Worm (Caenorhabditis elegans) whole organism, L1 larva: ENCODE measurements around the gene spig-3.
A peak's percentile ranks its signal among the peaks of the same experiment; 100 is the strongest.
"Not testable (repeated sequence)": the region's sequence is repeated elsewhere in the genome, so short reads cannot be mapped to it uniquely, and the experiment has no call there.

Experiments used
- C04F5.9 ChIP-seq: sonication (generic microtip); optimal IDR thresholded peaks from 2 replicates; lab custom pipeline; 2016; ENCODE audit warnings: missing genetic modification characterization, missing compliant biosample characterization
- aly-2 ChIP-seq: fragments of 150-350 bp; optimal IDR thresholded peaks from 2 replicates; lab custom pipeline; 2014; ENCODE audit warnings: missing biosample characterization, missing genetic modification characterization
- ceh-90 ChIP-seq: sonication (generic microtip); optimal IDR thresholded peaks from 2 replicates; lab custom pipeline; 2016; ENCODE audit warnings: missing genetic modification characterization, missing compliant biosample characterization
- ces-1 ChIP-seq: fragments of 150-350 bp; optimal IDR thresholded peaks from 2 replicates; lab custom pipeline; 2014; ENCODE audit warnings: missing biosample characterization, missing genetic modification reagents, missing genetic modification characterization
- efl-1 ChIP-seq, 4 experiments: fragments of 150-350 bp; optimal IDR thresholded peaks in 3 of 4; peaks in 1 of 4; 1 replicate in 1 of 4; 2 replicates in 3 of 4; lab custom pipeline; 2014; ENCODE audit warnings: missing biosample characterization in 2 of 4, missing genetic modification characterization in 2 of 4, missing genetic modification reagents in 2 of 4
- egl-27 ChIP-seq, 2 experiments: fragments of 150-350 bp in 1 of 2; sonication (generic microtip); optimal IDR thresholded peaks; 3 replicates each; lab custom pipeline; 2017 to 2018; ENCODE audit warnings: missing biosample characterization in 2 of 2, missing genetic modification characterization in 2 of 2, missing genetic modification reagents in 2 of 2
- elt-3 ChIP-seq, 6 experiments: fragments of 150-350 bp in 1 of 6; sonication (generic microtip); optimal IDR thresholded peaks; 2 replicates each; lab custom pipeline; 2017 to 2018; ENCODE audit warnings: missing biosample characterization in 6 of 6, missing genetic modification characterization in 6 of 6, inconsistent platforms in 1 of 6
- fkh-4 ChIP-seq: sonication (generic microtip); optimal IDR thresholded peaks from 2 replicates; lab custom pipeline; 2016; ENCODE audit warnings: missing compliant biosample characterization, missing genetic modification characterization, borderline replicate concordance
- fos-1 ChIP-seq: fragments of 150-350 bp; optimal IDR thresholded peaks from 2 replicates; lab custom pipeline; 2014; ENCODE audit warnings: missing biosample characterization, missing genetic modification characterization
- grh-1 ChIP-seq: fragments of 200-800 bp; sonication (Bioruptor generic); IDR thresholded peaks from 2 replicates; pipeline ENCODE4 v1.3.6; 2022; ENCODE audit warnings: missing genetic modification reagents, missing genetic modification characterization, missing compliant biosample characterization
- hlh-17 ChIP-seq: fragments of 200-800 bp; sonication (Bioruptor generic); optimal IDR thresholded peaks from 2 replicates; lab custom pipeline; 2018; ENCODE audit warnings: missing genetic modification characterization, mild to moderate bottlenecking, missing compliant biosample characterization, moderate library complexity, borderline replicate concordance
- isw-1 ChIP-seq: fragments of 200-800 bp; sonication (Bioruptor generic); IDR thresholded peaks from 2 replicates; pipeline ENCODE4 v1.3.6; 2022; ENCODE audit warnings: missing genetic modification characterization, missing compliant biosample characterization
- jun-1 ChIP-seq: fragments of 150-350 bp; optimal IDR thresholded peaks from 2 replicates; lab custom pipeline; 2014; ENCODE audit warnings: missing biosample characterization, missing genetic modification reagents, missing genetic modification characterization
- lin-13 ChIP-seq: fragments of 150-350 bp; optimal IDR thresholded peaks from 2 replicates; lab custom pipeline; 2014; ENCODE audit warnings: missing biosample characterization, missing genetic modification reagents, missing genetic modification characterization
- lin-14 ChIP-seq: fragments of 200-800 bp; sonication (Bioruptor generic); optimal IDR thresholded peaks from 2 replicates; lab custom pipeline; 2018; ENCODE audit warnings: mild to moderate bottlenecking, missing genetic modification characterization, moderate library complexity, missing compliant biosample characterization
- lsy-2 ChIP-seq, 2 experiments: fragments of 150-350 bp; optimal IDR thresholded peaks; 2 replicates each; lab custom pipeline; 2014; ENCODE audit warnings: missing biosample characterization in 2 of 2, missing genetic modification characterization in 2 of 2
- mab-9 ChIP-seq: fragments of 200-800 bp; sonication (Bioruptor generic); IDR thresholded peaks from 2 replicates; pipeline ENCODE4 v1.3.6; 2022; ENCODE audit warnings: missing genetic modification reagents, missing genetic modification characterization, missing compliant biosample characterization
- mdl-1 ChIP-seq, 2 experiments: fragments of 150-350 bp; optimal IDR thresholded peaks; 2 replicates each; lab custom pipeline; 2014 to 2017; ENCODE audit warnings: missing biosample characterization in 2 of 2, missing genetic modification characterization in 2 of 2, inconsistent platforms in 1 of 2
- nhr-71 ChIP-seq: sonication (generic microtip); optimal IDR thresholded peaks from 2 replicates; lab custom pipeline; 2016; ENCODE audit warnings: mild to moderate bottlenecking, missing genetic modification characterization, moderate library complexity, missing compliant biosample characterization
- nhr-85 ChIP-seq: sonication (generic microtip); peaks from one replicate; lab custom pipeline; 2016; ENCODE audit warnings: missing genetic modification characterization, inconsistent platforms, missing compliant biosample characterization
- nhr-90 ChIP-seq: sonication (generic microtip); optimal IDR thresholded peaks from 2 replicates; lab custom pipeline; 2016; ENCODE audit warnings: mild to moderate bottlenecking, missing genetic modification characterization, missing compliant biosample characterization; ENCODE audit not compliant: poor library complexity
- pag-3 ChIP-seq: sonication (generic microtip); optimal IDR thresholded peaks from 2 replicates; lab custom pipeline; 2017; ENCODE audit warnings: missing genetic modification characterization, mild to moderate bottlenecking, missing compliant biosample characterization, antibody characterized with exemption, borderline replicate concordance; ENCODE audit not compliant: insufficient read depth
- snpc-4 ChIP-seq: fragments of 150-350 bp; optimal IDR thresholded peaks from 2 replicates; lab custom pipeline; 2014; ENCODE audit warnings: missing biosample characterization, missing genetic modification characterization
- snu-23 ChIP-seq: sonication (generic microtip); optimal IDR thresholded peaks from 2 replicates; lab custom pipeline; 2016; ENCODE audit warnings: missing genetic modification characterization, missing compliant biosample characterization
- tbx-2 ChIP-seq: sonication (generic microtip); optimal IDR thresholded peaks from 2 replicates; lab custom pipeline; 2016; ENCODE audit warnings: missing genetic modification characterization, missing compliant biosample characterization
- unc-30 ChIP-seq: sonication (generic microtip); optimal IDR thresholded peaks from 2 replicates; lab custom pipeline; 2017; ENCODE audit warnings: missing biosample characterization, missing genetic modification characterization
- ztf-11 ChIP-seq, 2 experiments: sonication (generic microtip); optimal IDR thresholded peaks; 2 replicates each; lab custom pipeline; 2016 to 2017; ENCODE audit warnings: missing genetic modification characterization in 2 of 2, missing biosample characterization in 1 of 2, missing compliant biosample characterization in 1 of 2

Gene spig-3

DNA sequence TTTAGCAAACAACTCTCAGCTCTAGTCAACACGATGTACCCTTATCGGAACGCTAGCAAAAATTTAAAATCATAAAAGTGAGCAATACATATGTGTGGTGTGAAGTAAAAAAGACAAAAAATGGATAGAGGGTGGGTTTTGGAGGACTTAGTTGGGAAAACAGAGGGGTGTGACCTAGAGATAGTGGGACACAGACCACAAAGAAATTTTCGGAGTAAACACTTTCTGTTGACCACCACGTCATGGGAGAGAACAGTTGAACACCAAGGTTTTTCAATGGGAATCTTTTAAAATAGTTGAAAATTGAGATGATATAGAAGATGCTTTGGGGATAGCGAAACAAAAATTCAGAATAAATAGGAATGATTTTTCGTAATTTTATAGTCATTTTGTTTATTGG is 17.7 kb upstream of the spig-3 start:
- TF ChIP-seq tbx-2 (tag; lab: Kevin White, UChicago) (no peak), nhr-90 (no peak), nhr-71 (tag; lab: Kevin White, UChicago) (no peak), efl-1 (optimal IDR thresholded peaks at IDR 0.05; lab: Kevin White, UChicago) (no peak), efl-1 (GFP tag; optimal IDR thresholded peaks at IDR 0.05 in 1 of 2; lab: Kevin White, UChicago) (peak in 1 of 2 experiments; percentile 2), lin-14 (GFP tag; lab: Kevin White, UChicago) (peak; percentile 62), lsy-2 (tag; optimal IDR thresholded peaks at IDR 0.05; lab: Kevin White, UChicago) (peak in 1 of 2 experiments; percentile 23)

DNA sequence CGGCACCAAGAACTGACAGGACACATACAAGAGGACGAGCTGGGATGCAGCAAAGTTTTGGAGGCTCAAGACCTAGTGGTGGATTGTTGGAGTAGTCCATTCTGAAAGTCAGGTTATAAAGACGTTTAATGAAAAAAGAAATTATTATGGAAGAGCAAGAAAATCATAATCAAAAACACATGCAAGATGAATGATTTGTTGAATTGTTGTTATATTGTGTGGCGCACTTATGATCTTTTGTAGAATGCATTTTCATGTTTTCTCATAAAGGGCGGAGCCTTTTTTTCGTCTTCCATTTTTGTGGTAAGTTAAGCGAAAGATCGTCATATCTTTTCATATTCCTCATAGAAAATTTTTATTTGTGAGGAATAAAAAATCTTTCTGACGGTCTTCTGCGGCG is 17.1 kb upstream of the spig-3 start, which contains the start of gene F47B8.2:
TSS of gene F47B8.2 (minus strand) at position 101 of the 400 bp plus-strand sequence.
- no peak for TF ChIP-seq unc-30
- TF ChIP-seq fkh-4 (tag; lab: Kevin White, UChicago), result no peak
- no peak for TF ChIP-seq ceh-90 (tag; lab: Kevin White, UChicago)
- TF ChIP-seq ztf-11 (tag; optimal IDR thresholded peaks at IDR 0.05; lab: Kevin White, UChicago), result no peak
- TF ChIP-seq egl-27 (tag; optimal IDR thresholded peaks at IDR 0.05; lab: Kevin White, UChicago), result no peak
- TF ChIP-seq mdl-1 (tag; optimal IDR thresholded peaks at IDR 0.05; lab: Kevin White, UChicago), result no peak
- no peak for TF ChIP-seq isw-1 (GFP tag; lab: Robert Waterston, UW)
- TF ChIP-seq, all 84 proteins: peak for 0

DNA sequence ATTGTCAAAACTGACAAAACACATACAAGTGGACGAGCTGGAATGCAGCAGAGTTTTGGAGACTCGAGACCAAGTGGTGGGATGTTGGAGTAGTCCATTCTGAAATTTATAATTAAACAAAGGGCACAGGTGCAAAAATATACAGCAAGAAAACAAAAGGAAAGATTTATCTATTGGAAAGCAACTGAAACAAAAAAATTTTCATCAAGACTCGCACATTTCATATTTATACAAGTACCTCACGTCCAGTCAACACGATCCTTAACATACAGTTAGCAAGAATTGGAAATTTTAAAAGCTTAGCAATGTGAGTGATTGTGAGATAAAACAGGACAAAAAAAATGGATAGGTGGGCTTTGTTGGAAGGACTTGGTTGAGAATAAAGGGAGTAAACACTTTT is 14.8 kb upstream of the spig-3 start, which contains the start of gene F47B8.1:
TSS of gene F47B8.1 (minus strand) at position 101 of the 400 bp plus-strand sequence.
- TF ChIP-seq pag-3 (tag; lab: Kevin White, UChicago) (no peak), nhr-85 (tag; lab: Kevin White, UChicago) (peak; percentile 16)
- TF ChIP-seq, all 84 proteins: peak for 1

DNA sequence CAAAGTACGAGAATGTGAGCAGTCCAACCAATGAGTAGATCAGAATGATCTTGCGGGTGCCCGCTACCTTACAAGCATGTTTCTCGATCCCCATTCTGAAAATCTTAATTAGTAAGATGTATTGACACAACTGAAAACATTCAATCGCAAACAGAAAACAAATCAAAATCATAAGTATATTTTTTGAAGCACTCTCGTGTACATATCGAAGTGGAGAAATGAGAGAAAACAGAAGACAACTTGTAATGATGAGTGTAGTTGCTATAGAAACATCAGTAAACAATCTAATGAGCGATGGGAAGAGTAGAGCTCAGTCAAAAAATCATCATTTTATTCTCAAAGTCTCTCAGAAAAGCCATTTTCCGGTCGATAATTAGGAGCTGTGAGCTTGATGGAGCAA is 13.2 kb upstream of the spig-3 start, which contains the start of gene F14D7.8:
TSS of gene F14D7.8 (minus strand) at position 101 of the 400 bp plus-strand sequence.
- no peak for TF ChIP-seq grh-1 (GFP tag; lab: Robert Waterston, UW)
- TF ChIP-seq snu-23 (GFP tag; lab: Kevin White, UChicago), result no peak
- TF ChIP-seq unc-30, result no peak
- no peak for TF ChIP-seq mab-9
- TF ChIP-seq snpc-4, result no peak
- no peak for TF ChIP-seq ztf-11 (tag; optimal IDR thresholded peaks at IDR 0.05; lab: Kevin White, UChicago)
- TF ChIP-seq elt-3 (tag; optimal IDR thresholded peaks at IDR 0.05; lab: Kevin White, UChicago), result no peak
- TF ChIP-seq, all 84 proteins: peak for 0

DNA sequence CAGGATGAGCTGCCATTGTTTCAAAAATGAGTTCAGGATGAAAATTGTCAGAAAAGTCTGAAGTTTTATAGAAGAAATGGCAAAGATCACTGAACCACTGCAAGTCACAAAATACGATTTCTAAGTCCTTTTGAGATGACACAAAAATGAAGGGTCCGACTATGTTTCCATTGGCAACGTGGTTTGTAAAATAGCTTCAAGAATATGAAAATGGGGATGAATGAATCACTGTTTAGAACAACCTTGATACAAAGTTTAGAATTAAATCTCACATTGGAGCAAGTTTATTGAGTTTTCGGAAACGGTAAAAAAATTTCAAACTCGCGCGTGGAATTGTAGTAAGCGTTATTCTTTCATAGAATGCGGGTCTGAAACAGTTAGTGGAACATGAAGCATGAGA is 11.6 kb upstream of the spig-3 start, which contains the start of gene ddn-3:
TSS of gene ddn-3 (minus strand) at position 101 of the 400 bp plus-strand sequence.
- TF ChIP-seq ces-1, result no peak
- no peak for TF ChIP-seq fos-1 (tag; lab: Kevin White, UChicago)
- no peak for TF ChIP-seq C04F5.9 (tag; lab: Kevin White, UChicago)

DNA sequence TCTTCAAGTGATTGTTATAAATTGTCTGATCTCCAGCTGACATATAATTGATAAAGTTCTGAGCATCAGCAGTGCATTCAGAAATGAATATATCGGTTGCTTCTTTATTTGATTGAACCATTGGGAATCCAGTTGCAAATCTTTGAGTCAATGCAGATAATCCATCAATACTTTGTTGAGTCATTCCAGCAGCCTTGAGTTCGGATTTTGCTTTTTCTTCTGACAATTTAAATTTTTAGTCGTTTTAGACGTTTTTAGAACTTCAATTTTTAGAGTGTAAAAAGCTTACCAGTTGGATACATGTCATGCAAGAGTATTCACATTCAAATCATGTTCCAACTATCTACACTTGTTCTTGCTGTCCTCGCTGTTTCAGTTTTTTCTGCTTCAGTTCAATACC is 10.2 kb upstream of the spig-3 start, which contains the start of gene F14D7.14:
TSS of gene F14D7.14 (plus strand) at position 301 of the 400 bp plus-strand sequence.
- not testable (repeated sequence) for TF ChIP-seq nhr-85 (tag; lab: Kevin White, UChicago); aly-2 (tag; lab: Kevin White, UChicago); lin-13

DNA sequence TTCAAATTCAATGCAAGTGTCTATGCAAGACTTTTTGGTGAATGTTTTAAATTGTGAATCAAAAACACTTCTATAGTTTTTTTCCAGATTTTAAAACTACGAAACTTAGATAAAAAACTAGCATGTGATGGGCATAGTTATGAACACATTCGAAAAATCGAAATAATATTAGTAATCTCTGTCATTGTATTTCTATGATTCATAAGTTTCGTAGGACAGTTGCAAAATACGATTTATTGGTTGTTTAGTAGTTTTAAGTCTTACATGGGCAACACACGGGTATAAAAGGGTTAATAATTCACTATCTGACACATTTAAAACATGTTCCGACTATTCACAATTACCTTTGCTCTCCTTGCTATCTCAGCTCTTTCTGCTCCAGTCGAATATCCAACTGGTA is 8.7 kb upstream of the spig-3 start, which contains the start of gene spig-5:
TSS of gene spig-5 (plus strand) at position 301 of the 400 bp plus-strand sequence.
- not testable (repeated sequence) for TF ChIP-seq hlh-17 (GFP tag; lab: Kevin White, UChicago); snu-23 (GFP tag; lab: Kevin White, UChicago); jun-1 (tag; lab: Kevin White, UChicago)
